Fruit fly (Drosophila melanogaster) Kc167 (cell line): ENCODE measurements around the gene CG4218.

Experiments
- Myc ChIP-seq: fragments of >200 bp; optimal IDR thresholded peaks from 2 replicates; lab custom pipeline; 2017; ENCODE audit warnings: missing external identifiers
- Sin3A ChIP-seq: fragments of >200 bp; optimal IDR thresholded peaks from 2 replicates; lab custom pipeline; 2018; ENCODE audit warnings: missing external identifiers
- h ChIP-seq: fragments of >200 bp; optimal IDR thresholded peaks from 3 replicates; lab custom pipeline; 2018; ENCODE audit warnings: missing external identifiers
- insv ChIP-seq: fragments of >200 bp; optimal IDR thresholded peaks from 3 replicates; lab custom pipeline; 2018; ENCODE audit warnings: missing external identifiers
- psq ChIP-seq: fragments of >200 bp; optimal IDR thresholded peaks from 2 replicates; lab custom pipeline; 2017; ENCODE audit warnings: missing external identifiers
- ttk ChIP-seq: sonication (Bioruptor generic); optimal IDR thresholded peaks from 2 replicates; lab custom pipeline; 2017; ENCODE audit warnings: missing external identifiers

CG4218 gene

dm6 chr2L:14520504-14520903 is 28.4 kb downstream of the CG4218 start:
- no peak for TF ChIP-seq h (lab: Kevin White, UChicago)

- no peak for TF ChIP-seq insv (lab: Kevin White, UChicago)
Measured at dm6 chr2L:14519251-14519650, 29.7 kb downstream of the CG4218 start.

dm6 chr2L:14517997-14518559 is 30.8 kb downstream of the CG4218 start:
- TF ChIP-seq psq (no peak), insv (lab: Kevin White, UChicago) (no peak), Myc (lab: Kevin White, UChicago) (no peak), ttk (lab: Kevin White, UChicago) (no peak), Sin3A (lab: Kevin White, UChicago) (no peak), h (lab: Kevin White, UChicago) (no peak)

dm6 chr2L:14517335-14517734 is 31.6 kb downstream of the CG4218 start:
- TF ChIP-seq Sin3A (lab: Kevin White, UChicago) (no peak), psq (no peak), ttk (lab: Kevin White, UChicago) (no peak), insv (lab: Kevin White, UChicago) (no peak), h (lab: Kevin White, UChicago) (no peak), Myc (lab: Kevin White, UChicago) (no peak)

dm6 chr2L:14516360-14516759 is 32.5 kb downstream of the CG4218 start:
- TF ChIP-seq insv (lab: Kevin White, UChicago) (no peak), psq (no peak)

dm6 chr2L:14515222-14516044 is 33.5 kb downstream of the CG4218 start:
- TF ChIP-seq h (lab: Kevin White, UChicago) (no peak), Sin3A (lab: Kevin White, UChicago) (no peak), Myc (lab: Kevin White, UChicago) (no peak), psq (no peak), insv (lab: Kevin White, UChicago) (no peak), ttk (lab: Kevin White, UChicago) (no peak)

- TF ChIP-seq h (lab: Kevin White, UChicago): no peak
- no peak for TF ChIP-seq Myc (lab: Kevin White, UChicago)
- TF ChIP-seq Sin3A (lab: Kevin White, UChicago): no peak
- no peak for TF ChIP-seq insv (lab: Kevin White, UChicago)
- no peak for TF ChIP-seq psq
- TF ChIP-seq ttk (lab: Kevin White, UChicago): no peak
Measured at dm6 chr2L:14512811-14513389, 36.0 kb downstream of the CG4218 start.

- no peak for TF ChIP-seq Sin3A (lab: Kevin White, UChicago)
- no peak for TF ChIP-seq insv (lab: Kevin White, UChicago)
- no peak for TF ChIP-seq h (lab: Kevin White, UChicago)
- no peak for TF ChIP-seq Myc (lab: Kevin White, UChicago)
- no peak for TF ChIP-seq psq
- TF ChIP-seq ttk (lab: Kevin White, UChicago): no peak
Measured at dm6 chr2L:14511872-14512271, 37.0 kb downstream of the CG4218 start.

- no peak for TF ChIP-seq psq
Measured at dm6 chr2L:14511248-14511647, 37.7 kb downstream of the CG4218 start.

dm6 chr2L:14510504-14510903 is 38.4 kb downstream of the CG4218 start:
- no peak for TF ChIP-seq insv (lab: Kevin White, UChicago)

dm6 chr2L:14508710-14509109 is 40.2 kb downstream of the CG4218 start:
- TF ChIP-seq insv (lab: Kevin White, UChicago): no peak
- TF ChIP-seq h (lab: Kevin White, UChicago): no peak
- TF ChIP-seq Myc (lab: Kevin White, UChicago): no peak
- no peak for TF ChIP-seq psq
- no peak for TF ChIP-seq Sin3A (lab: Kevin White, UChicago)
- no peak for TF ChIP-seq ttk (lab: Kevin White, UChicago)

- no peak for TF ChIP-seq Myc (lab: Kevin White, UChicago)
- TF ChIP-seq Sin3A (lab: Kevin White, UChicago): no peak
- TF ChIP-seq ttk (lab: Kevin White, UChicago): no peak
- no peak for TF ChIP-seq insv (lab: Kevin White, UChicago)
Measured at dm6 chr2L:14507997-14508396, 40.9 kb downstream of the CG4218 start.

- TF ChIP-seq ttk (lab: Kevin White, UChicago): no peak
- TF ChIP-seq Sin3A (lab: Kevin White, UChicago): no peak
- TF ChIP-seq insv (lab: Kevin White, UChicago): no peak
- TF ChIP-seq psq: no peak
- TF ChIP-seq h (lab: Kevin White, UChicago): no peak
- TF ChIP-seq Myc (lab: Kevin White, UChicago): no peak
Measured at dm6 chr2L:14506694-14507093, 42.2 kb downstream of the CG4218 start.
